Fruit fly (Drosophila melanogaster): ENCODE measurements around the gene tkv.

Gene tkv

DNA sequence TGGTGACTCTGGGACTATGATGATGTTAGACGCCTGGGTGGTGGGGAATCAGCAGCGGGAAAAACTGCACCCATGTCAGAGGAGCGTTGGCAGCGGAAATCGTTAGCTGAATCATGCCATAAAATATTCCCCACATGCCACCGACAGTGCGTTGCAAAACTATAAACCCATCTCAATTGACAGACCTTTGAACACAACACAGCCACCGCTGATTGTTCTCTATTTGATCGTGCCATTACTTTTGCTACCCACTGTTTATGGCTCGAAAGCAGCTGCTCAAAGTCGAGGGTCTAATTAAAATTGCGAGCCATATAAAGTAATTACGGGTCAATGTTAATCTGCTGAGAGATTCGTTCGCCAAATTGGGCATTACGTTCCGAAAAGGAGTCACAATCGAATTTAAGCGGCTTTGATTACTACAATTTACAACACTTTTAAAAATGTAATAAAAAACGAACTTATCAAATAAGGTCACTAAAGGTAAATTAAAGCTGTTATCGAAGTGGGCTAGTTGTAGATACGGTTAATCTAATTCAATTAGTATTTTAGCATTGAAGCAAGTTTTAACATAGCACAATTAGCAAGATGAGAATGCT, 46.4 kb downstream of the tkv start:
- no peak for TF ChIP-seq CG17801 (GFP tag; optimal IDR thresholded peaks at IDR 0.05; ENCODE audit: partially characterized antibody)

DNA sequence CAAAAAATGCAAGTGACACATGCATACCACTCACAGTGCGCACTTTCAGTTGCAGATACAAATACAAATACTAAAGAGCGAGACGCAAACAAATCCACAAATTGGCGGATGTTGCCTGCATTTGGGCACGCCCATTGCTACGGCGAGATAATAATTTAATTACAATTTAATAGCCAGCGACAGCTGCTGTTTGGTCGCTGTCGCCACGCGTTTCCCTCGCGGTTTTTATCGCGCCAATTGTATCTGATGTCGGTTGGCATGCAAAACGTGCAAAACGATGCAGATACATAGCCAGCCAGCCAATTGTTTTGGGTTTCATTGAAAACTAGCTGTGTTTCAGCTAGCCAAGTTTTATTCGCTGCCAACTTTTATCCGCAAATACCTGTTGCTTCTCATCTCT, 47.9 kb downstream of the tkv start:
- TF ChIP-seq CG17801 (GFP tag; optimal IDR thresholded peaks at IDR 0.05; ENCODE audit: partially characterized antibody) = no peak

DNA sequence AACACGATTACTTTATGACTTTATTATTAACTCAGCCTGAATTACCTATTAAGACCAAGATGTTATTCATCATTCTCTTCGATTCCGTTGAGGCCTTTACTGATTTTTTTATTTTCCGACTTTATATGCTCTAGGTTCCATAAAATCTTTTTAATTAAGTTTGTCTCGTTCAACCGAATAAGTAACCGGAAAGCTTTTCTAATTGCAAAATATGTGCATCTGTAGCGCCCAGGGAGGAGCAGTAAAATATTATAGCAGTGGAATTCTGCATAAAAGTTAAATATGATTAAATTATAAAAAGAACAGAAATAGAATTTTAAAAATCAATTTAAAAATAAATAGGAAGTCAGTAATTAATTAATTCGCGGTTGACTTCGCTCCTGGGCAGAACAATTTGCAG, 54.7 kb downstream of the tkv start, which contains the start of the genes CG14034 and TpnC25D:
Gene CG14034 (minus strand): TSS at position 101 of the 400 bp plus-strand sequence.
Gene TpnC25D (plus strand): TSS at position 260 of the 400 bp plus-strand sequence.
- TF ChIP-seq CG17801 (GFP tag; optimal IDR thresholded peaks at IDR 0.05; ENCODE audit: partially characterized antibody) = no peak

DNA sequence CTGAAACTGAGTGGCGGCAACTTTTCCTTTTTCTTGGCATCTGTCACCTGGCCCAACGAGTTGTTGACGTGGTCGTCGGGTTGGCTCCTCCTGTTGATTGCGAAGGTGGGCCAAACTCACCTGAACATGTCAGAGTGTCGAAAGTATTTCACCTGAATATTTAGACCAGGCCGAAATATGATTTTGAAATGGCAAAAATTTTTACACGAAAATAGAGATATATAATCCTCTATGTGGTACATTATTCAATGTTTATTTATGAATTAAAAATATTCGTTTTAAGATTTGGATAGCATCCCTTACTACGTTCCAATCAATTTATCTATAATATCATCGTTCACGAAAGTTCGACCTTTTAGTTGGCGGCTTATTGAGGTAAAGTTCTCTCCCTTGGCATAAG, 56.2 kb downstream of the tkv start, which contains the start of gene CG7742:
Gene CG7742 (minus strand): TSS at position 101 of the 400 bp plus-strand sequence.
- no peak for TF ChIP-seq CG17801 (GFP tag; optimal IDR thresholded peaks at IDR 0.05; ENCODE audit: partially characterized antibody)

DNA sequence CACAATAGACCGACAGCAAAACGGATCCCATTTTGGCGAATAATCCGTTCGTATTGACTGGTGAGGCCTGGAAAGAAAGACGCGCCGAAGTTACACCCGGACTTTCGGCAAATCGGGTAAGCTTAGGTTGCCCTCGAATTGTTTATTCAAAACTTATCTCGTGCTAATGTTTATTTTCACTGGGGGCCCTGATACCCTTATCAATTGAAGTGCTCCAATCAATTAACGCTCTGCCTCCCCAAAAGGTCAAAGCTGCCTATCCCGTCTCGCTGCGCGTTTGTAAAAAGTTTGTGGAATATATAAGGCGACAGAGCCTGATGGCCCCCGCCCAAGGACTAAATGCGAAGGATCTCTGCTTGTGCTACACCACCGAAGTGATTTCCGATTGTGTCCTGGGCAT, 60.2 kb downstream of the tkv start:
- no peak for TF ChIP-seq CG17801 (GFP tag; optimal IDR thresholded peaks at IDR 0.05; ENCODE audit: partially characterized antibody)

DNA sequence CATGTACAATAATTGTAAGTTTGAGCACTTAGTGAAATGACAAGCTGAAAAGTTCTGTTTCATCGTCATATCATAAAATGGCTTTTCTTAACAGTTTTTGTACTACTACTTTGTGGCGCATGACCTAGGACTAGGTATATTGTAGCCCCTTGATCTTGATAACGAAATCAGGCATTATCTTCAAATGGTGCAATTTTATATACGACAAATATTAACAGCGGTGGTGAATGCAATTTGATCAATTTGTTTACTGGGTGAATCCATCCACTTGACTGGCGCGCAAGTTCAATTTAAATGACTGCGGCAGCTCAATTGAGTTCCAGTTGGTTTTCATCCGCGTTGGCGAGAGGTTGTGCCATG, 61.1 kb downstream of the tkv start, which contains the start of gene Cyp28d1:
Gene Cyp28d1 (plus strand): TSS at position 316 of the 360 bp plus-strand sequence.
- no peak for TF ChIP-seq CG17801 (GFP tag; optimal IDR thresholded peaks at IDR 0.05; ENCODE audit: partially characterized antibody)

DNA sequence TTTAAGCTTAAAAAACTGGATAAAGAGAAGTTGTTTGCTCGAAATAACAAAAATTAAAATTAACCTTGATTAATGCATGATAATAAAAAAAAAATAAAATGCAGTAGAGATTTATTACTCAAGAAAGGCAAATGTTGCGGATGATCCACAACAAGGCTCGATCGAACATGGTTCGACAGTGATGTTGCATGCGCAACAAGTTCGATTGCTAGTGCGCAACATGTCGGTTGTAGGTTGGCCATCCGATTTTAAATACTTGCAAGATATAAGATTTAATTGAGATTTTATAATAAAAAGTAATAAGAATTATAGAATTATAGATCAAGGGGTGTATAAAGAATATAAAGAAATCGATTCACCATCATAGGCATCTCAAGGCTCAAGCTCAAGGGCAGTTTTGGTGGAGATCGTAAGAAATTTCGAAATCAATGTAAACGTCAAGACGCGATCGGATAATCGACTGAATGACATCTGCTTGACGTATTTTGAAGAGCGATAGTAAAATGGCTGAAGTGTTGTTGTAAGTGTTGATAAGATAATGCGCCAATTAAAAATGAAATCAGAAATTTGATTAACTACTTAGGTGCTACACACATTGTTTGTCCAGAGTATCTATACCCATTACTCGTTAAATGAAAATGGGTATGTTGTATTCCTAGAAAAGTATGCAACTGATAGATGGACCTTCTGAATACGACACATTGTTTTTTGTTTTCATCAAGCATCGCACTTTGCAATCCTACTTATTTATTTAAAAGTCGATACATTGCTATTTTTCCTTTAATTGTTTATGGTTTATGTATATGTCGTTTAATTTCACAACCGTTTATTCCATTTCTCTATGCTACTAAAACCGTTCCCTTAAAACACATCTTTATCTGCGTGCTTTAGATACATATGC, 61.7 kb downstream of the tkv start:
- no peak for TF ChIP-seq CG17801 (GFP tag; optimal IDR thresholded peaks at IDR 0.05; ENCODE audit: partially characterized antibody)

DNA sequence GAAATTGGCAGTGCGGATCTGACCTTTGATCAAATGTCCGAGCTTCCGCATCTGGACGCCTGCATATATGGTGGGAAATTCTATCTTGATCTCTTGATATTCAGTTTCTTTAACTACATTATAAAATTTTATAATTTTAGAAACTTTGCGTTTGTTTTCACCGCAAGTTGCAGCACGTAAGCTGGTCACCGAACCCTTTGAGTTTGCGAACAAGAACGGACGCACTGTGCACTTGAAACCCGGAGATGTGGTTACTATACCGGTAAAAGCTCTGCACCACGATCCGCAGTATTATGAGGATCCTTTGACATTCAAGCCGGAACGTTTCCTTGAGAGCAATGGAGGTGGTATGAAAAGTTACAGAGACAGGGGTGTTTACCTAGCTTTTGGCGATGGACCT, 62.6 kb downstream of the tkv start:
- no peak for TF ChIP-seq CG17801 (GFP tag; optimal IDR thresholded peaks at IDR 0.05; ENCODE audit: partially characterized antibody)

DNA sequence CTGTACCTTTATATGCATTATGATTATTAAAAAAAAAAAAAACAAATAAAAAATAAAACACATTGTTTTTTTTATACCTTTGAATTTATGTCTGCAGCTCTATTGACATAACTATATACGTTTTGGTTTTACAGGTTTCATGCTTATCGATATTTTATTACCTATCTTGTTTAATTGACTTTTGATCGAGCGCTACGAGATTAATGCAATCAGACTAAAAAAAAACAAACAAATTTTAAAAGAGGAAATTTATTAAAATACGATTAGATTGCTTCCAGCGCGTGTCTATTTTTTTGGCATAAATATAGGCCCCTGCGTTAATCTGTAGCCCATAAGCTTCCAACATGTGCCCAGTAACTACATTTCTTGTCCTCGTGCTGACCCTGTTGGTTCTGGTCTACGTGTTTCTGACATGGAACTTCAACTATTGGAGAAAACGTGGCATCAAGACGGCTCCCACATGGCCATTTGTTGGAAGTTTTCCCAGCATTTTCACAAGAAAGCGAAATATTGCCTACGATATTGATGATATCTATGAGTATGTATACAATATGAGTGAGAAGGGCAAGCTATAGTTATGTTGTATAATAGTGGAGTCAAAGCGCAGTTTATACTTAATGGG, 64.1 kb downstream of the tkv start, which contains the start of gene Cyp28d2:
Gene Cyp28d2 (plus strand): TSS at position 304 of the 622 bp plus-strand sequence.
- no peak for TF ChIP-seq CG17801 (GFP tag; optimal IDR thresholded peaks at IDR 0.05; ENCODE audit: partially characterized antibody)

DNA sequence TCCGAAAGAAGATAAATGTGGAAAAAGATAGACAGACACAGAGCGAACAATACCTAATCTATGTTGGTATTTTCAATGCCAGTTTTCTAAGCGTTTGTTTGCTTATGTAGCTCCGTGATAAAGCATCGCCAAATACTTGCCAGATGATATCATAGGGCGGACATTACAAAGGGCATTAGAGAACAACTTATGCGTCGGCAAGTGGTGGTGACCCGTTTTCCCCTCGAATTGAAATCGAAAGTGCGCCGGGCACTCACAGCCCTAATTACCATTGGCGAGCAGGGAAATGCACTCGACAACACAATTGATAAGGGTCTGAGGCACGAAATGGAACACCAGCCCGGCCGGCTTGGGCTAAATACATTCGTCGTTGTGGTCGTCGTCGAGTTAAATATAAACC, 74.0 kb downstream of the tkv start:
- no peak for TF ChIP-seq CG17801 (GFP tag; optimal IDR thresholded peaks at IDR 0.05; ENCODE audit: partially characterized antibody)

DNA sequence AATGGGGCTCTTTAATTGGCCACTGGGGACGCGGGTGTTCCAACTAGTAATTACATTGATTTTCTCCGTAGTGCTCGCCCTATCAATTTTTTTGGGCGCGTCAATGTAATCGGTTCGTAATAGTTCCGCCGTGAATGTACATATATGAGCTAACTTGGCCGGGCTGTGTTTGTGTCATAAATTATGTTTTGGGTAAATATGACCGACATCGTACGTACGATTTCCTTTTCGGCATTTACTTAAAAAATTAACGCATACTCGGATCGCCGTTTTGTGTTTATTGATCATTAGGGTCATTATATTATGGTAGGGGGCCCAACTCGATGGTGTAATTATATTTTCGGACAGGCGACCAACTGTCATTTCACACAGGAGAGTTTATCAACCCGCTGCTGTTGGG, 74.5 kb downstream of the tkv start:
- TF ChIP-seq CG17801 (GFP tag; optimal IDR thresholded peaks at IDR 0.05; ENCODE audit: partially characterized antibody) = no peak

DNA sequence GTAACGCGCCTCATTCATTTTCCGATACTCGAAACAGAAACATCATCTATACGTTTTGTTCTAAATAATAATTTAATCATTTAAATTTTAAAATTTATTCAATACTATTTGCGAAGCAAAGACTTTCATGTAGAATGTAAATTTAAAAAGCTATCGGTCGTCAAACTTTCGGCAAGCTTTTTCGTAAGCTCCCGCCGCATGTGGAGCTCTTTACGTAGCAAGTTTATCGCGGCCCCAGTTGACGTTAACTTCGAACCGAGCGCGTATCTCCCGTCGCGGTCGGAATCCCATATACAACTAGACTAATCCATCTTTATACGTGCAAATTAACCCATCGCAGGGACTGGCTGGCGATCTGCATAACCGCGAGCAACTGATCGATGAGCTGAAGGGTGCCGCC, 75.5 kb downstream of the tkv start:
- no peak for TF ChIP-seq CG17801 (GFP tag; optimal IDR thresholded peaks at IDR 0.05; ENCODE audit: partially characterized antibody)

DNA sequence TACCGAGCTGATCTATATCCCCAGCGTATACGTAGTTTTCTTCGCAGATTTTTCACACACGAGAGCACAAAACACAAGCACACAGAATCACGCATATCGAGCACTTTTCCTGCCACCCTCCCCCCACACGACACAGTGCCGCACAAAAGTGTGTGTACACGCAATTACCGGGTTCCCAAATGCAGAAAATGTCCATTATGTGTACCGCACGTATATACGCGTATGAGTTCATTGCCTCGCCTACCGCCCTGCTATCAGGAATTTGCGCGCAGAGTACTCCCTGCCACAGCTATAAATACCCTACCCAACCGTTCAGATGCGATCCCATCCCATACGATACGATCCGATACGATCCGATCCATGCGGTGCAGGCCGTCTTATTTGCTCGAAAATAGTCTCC, 84.6 kb downstream of the tkv start:
- no peak for TF ChIP-seq CG17801 (GFP tag; optimal IDR thresholded peaks at IDR 0.05; ENCODE audit: partially characterized antibody)

All from ovary, adult (tissue).